Fruit fly (Drosophila melanogaster) S2 (cell line): ENCODE data around the gene Scox.

Experiments used
- CG8478 ChIP-seq: fragments of >200 bp; optimal IDR thresholded peaks from 2 replicates; lab custom pipeline; 2018
- CTCF ChIP-seq, 2 experiments: fragments of >200 bp; optimal IDR thresholded peaks; 2 replicates each; lab custom pipeline; 2018

Gene Scox

DNA sequence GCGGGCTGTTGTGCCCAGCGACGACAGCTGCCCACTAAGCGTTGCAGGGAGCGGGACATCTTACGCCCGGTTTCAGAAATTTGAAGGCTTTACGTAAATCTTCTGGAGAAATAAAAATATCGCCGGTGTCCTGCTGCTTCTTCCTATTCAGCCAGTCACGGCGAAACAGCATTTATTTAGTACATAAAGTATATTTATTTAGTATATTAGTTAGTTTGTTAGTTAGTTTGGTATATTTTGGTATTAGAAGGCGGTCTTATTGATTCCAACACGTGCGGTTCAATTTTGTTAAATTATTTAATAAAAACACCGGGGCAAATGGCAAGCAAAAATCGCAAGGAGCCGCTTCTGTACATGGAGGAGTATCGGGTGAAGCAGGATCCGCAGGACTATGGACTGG is at the start of gene Scox, which contains the start of gene Polr1C:
Gene Scox, minus strand, starts transcription at position 169 of the 400 bp plus-strand sequence.
Gene Polr1C, plus strand, starts transcription at position 238 of the 400 bp plus-strand sequence.
- TF ChIP-seq CG8478 (lab: Kevin White, UChicago) (no peak), CTCF (optimal IDR thresholded peaks at IDR 0.05; lab: Kevin White, UChicago) (no peak)

DNA sequence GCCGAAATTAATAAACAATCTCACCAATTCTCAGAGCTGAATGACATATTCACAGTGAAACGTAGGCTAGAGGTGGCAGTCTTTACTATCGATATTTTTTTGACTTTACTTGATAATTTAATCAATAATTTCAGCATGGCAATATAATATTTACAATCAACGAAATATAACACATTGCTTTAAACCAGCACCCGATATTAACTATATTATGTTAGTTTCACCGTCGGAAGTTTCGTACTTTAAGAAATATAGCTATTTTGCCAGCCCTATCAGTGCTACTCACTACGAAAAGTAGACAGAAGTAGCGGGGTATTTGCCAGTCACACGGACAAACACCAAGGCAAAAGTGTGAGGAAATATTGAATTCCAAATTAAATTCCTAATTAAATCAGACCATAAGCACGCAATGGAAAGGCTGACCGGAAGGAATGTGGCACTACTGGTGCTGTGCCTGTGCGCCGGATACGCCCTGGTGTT is 42.1 kb upstream of the Scox start, which contains the start of the genes CG31917, Tfb5 and SelT:
Gene CG31917, minus strand, starts transcription at position 51 of the 477 bp plus-strand sequence.
Gene Tfb5, minus strand, starts transcription at position 51 of the 477 bp plus-strand sequence.
Gene SelT, plus strand, starts transcription at position 139 of the 477 bp plus-strand sequence.
- TF ChIP-seq CG8478 (lab: Kevin White, UChicago) (no peak), CTCF (optimal IDR thresholded peaks at IDR 0.05; lab: Kevin White, UChicago) (peak in 1 of 2 experiments; percentile 10)

DNA sequence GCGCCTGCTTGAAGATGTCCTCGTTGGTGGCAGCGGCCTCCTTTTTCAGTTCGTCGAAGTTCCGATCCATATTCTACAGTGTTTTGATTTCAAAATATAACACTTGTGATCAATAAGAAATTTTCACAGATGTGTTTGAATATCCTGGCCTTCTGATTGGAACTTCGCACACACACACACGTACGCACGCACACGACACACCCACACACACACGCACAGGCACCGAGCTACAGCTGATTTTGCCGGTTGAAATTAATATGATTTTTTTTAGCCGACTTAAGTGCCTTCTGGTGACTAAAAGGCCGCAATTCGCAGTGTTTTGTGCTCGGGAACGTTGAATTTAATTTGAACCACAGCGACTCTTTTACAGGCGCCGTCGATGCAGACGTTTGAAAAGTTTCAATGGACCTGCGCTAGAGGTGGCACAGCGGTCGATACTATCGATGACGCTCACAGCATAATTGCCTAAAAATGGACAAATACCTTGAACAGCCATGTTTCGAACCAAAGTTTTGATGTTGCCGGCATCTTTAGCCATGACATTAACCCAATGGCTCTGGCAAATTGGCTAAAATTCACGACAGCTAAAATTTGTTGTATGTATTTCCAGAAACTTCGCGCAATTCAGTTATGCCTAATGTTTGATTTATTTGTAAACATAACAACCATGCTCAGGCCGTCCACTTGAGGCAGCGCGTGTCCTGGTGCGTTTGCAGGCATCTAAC is 40.7 kb upstream of the Scox start, which contains the start of gene Rtnl1:
Gene Rtnl1, minus strand, starts transcription at position 415 of the 725 bp plus-strand sequence.
- TF ChIP-seq CTCF (optimal IDR thresholded peaks at IDR 0.05; lab: Kevin White, UChicago) (peak; percentile 53 to 60), CG8478 (lab: Kevin White, UChicago) (no peak)

DNA sequence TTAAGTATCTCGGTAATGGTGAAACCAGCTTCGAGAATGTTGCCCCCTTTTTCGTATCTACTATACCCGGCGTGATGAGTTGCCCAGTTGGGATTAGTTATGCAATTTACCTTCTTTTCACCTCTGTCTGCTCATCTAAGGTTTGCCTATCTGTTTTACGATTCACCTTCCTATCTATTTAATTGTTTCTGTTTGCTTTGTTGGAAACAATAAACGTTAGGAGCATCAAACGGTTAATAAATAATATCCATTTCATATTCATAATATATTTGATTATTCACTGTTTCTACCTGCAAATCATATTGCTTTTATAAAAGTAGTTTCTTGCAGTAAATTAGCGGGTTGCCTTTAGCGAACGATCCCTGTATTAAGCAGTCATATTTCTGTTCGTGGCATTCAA is 38.5 kb upstream of the Scox start:
- no peak for TF ChIP-seq CG8478 (lab: Kevin White, UChicago)
- no peak for TF ChIP-seq CTCF (optimal IDR thresholded peaks at IDR 0.05; lab: Kevin White, UChicago)

DNA sequence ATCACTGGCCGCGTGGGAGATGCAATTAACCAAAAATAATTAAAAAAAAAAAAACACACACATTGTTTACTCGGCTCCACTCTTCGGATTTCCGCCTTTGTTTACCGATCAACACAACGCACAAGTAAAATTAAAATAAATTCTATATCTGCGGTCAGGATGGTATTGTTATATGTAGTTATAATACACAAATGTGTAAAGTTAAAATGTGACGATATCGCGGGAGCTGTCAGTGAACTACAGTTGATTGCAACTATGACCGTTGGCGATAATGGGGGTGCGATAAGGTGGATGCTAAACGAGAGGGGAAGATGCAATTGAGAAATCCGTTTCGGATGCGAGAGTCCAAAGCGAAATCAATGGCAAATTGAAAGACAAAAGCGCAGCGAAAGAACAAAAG is 37.6 kb upstream of the Scox start:
- TF ChIP-seq CTCF (optimal IDR thresholded peaks at IDR 0.05; lab: Kevin White, UChicago) (no peak), CG8478 (lab: Kevin White, UChicago) (no peak)

DNA sequence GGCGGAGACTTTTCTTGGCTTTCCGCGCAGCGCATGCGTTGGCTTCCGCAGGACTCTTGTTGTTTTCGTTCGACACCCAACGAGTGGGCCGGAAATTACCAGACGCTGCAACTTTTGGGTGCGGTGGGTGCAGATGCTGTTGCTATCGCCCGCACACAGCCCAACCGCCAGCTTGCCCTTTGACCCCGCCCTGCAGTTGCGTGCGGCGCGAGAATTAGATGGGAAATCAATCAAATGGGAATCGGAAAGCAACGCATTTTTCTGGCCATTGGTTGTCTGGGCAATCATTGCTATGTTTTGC is 36.7 kb upstream of the Scox start:
- TF ChIP-seq CG8478 (lab: Kevin White, UChicago) (no peak), CTCF (optimal IDR thresholded peaks at IDR 0.05; lab: Kevin White, UChicago) (no peak)

DNA sequence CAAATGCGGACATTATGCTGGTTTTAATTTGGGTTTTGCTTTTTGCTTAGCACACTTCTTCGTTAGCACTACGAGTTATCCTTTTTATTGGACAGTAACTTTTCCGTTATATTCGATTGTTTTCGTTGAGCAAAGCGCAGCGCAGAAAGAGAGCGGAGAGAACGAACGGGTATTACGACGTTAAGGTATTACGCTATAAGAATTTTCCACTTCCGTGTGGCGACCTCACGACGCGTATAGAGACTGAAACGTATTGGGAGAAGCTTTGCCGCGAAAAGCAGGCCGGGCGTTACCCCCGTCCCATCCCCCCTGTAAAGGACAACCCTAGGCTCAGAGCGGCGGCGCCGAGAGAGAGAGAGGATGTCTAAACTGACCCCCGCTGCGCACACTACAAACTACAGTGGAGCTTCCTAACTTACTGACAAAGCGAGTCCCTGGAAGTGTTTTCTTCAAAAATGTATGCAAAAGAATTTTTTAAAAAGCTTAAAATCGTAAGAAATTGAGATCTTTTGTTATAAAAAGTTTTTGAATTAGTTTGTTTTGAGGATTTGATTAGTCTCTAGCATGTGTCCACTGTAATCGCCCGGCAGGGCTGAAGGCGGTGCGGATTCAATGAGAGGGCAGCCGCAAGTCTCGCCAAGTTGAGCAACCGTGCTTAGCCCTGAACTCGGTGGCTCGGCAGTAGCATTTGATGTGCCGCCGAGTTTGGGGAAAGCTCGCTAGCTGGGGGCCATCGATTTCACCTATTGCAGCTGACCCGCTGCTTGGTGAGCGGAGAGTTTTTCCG is 36.1 kb upstream of the Scox start:
- TF ChIP-seq CG8478 (lab: Kevin White, UChicago) (no peak), CTCF (optimal IDR thresholded peaks at IDR 0.05; lab: Kevin White, UChicago) (no peak)

DNA sequence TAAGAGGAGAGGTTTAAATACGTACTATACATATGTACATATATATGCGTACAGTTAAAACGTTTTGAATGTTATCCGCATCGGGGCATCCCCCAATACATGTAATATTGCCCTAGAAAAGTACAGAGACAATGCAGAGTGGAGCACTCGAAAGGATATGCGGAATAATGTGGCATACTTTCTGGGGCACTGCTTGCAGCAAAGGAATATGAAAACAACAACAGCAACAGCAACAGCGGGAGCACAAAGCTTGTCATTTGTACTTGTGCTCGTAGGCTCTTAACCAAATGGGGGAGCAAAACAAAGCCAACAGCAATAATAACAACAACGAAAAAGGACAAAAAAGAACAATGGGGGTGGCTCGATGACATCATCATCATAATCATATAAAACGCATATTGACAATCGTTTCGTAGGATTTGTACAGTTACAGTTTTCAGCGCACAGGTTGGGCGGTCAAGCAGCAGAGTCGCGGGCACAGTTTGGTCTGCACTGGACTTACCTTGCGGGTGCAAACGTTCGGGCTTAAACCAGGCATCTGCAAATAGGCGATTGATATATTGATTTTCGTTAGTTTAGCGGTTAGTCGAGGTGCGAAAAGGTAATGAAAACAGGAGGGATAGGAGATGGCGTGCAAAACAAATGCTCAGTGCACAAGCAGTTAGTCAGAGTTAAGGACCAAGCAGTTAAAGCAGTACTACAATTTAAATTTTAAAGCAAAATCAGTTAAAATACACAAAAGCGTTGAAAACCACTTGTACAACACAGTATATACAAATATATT is 35.1 kb upstream of the Scox start:
- TF ChIP-seq CG8478 (lab: Kevin White, UChicago) (no peak), CTCF (optimal IDR thresholded peaks at IDR 0.05; lab: Kevin White, UChicago) (peak in 1 of 2 experiments; percentile 56)

DNA sequence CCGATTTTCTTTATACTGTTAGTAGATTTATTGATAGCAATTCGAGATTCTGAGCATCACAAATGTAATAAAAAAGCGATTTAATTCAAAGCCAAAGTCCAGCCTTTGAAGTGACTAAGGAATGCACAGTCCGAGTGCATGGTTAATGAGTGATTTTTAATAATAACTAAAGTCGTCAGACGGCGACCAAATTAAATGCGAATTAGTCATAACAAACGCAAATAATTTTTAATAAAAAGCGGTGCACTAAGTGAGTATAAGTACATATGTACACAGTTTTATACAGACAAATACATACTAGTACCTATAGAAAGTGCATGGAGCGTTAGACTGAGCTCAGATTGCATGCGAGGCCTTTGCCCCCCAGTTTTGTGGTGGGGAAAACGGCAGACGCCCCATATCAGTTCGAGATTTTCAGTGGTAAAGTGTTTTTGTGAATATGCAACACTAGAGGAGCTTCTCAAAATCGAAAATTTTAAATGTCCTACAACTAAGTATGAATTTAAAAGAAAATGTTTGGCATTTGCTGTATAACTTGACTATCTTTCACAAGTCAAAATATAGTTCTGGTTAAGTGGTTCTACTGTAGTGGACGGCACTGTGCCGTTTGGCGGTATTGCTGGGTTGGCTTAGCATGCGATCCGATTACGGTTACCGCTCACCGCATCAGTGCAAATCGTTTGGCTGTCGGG is 34.1 kb upstream of the Scox start:
- TF ChIP-seq CG8478 (lab: Kevin White, UChicago) (no peak), CTCF (optimal IDR thresholded peaks at IDR 0.05; lab: Kevin White, UChicago) (no peak)

DNA sequence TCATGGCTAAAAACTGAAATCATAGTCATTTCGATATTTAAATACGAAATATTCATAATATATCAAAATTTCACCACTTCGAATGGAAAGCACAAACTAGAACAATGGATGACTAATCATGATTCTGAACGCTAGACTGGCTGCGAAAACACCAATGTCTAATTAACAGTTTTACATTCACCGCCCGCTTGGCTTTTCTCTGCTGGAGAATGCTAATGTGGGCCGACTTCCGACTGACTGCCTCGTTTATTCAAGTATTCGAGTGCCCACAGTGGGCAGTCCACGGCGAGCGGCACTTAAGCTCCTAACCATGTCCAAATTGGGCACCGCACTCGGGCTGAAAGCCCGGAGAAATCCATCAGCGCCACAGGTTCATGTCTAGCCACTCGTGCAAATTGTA is 33.3 kb upstream of the Scox start:
- no peak for TF ChIP-seq CTCF (optimal IDR thresholded peaks at IDR 0.05; lab: Kevin White, UChicago)
- no peak for TF ChIP-seq CG8478 (lab: Kevin White, UChicago)

DNA sequence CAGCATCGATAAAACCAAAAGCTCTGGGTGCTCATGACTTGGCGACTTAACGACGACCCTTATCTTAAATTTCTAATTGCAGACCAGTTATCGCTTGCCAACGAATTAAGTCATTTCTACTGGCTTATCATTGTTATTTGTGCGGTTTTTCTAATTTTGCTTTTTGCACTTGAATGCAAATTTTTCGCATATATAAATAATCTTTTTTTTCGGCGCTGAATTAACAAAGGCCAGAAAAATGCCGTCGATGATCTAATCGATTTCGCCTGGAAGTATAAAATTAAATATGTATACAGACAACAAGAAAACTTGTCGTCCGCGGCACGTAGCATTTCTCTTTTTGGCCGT is 32.8 kb upstream of the Scox start:
- TF ChIP-seq CTCF (optimal IDR thresholded peaks at IDR 0.05; lab: Kevin White, UChicago), result no peak

DNA sequence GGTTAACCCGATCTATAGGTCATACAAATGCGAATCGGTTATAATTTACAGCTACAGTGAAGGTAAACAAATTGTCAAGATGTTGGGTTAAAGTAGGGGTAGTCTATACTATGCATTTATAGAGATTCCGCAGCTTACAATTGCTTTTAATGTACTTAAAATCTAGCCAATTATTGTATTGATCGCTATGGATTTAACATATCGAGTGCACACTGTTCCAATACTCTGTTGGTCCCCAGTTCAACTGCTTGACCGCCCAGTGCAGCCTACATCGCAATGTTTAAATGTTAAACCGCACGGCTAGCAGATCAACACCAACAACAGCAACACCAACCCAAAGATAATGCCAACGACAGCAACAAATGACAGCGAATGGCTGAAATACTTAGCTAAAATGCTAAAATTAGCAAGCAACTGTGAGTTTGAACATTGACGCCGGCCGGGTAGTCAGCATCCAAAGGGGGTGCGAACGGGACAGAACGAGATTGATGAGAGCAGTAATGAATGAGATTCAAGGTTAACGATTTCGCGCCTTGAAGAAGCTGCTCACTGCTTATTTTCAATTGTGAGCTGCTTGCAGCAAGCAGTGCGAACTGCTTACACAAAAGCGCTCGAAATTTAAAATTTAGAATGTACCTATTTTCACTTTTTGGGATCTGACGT is 32.3 kb upstream of the Scox start:
- TF ChIP-seq CTCF (optimal IDR thresholded peaks at IDR 0.05; lab: Kevin White, UChicago) (peak; percentile 31 to 47), CG8478 (lab: Kevin White, UChicago) (no peak)

DNA sequence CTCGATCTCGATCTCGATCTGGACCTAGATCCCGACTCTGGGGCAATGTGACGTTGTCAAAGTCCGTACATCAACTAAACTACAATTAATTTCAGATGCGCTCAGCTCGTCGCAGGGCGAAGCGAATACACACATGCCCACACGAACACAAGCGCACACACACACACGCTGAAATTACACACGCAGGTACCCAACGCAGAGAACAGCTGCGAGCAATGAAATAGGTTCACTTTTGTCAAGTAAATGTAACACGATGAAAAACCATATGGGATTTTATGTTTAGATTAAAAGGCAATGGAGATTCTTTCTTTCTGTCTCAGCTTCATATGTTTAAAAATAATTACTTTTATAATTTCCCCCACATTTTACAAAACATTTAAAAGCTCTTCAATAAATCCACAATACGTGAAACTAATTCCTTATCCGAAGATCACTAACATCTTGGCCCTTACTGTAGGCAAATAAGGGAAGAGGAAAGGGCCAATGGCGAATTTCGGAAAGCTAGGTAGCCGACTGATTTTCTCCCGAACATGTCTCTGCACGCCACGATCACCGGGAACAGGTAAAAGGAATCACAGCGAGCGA is 31.6 kb upstream of the Scox start:
- TF ChIP-seq CG8478 (lab: Kevin White, UChicago) (no peak), CTCF (optimal IDR thresholded peaks at IDR 0.05; lab: Kevin White, UChicago) (no peak)
